Fruit fly (Drosophila melanogaster): ENCODE data around the gene chm.
A peak's percentile ranks its signal among the peaks of the same experiment; 100 is the strongest.

Gene chm

dm6 chr2L:7376157-7376556, 36.1 kb upstream of the chm start (continued):
- no peak for TF ChIP-seq jigr1 (GFP tag; IDR thresholded peaks at IDR 0.05)
- no peak for TF ChIP-seq CG3847 (GFP tag; IDR thresholded peaks at IDR 0.05)
- peak; percentile 47; the same call in 1 of the 2 replicates for TF ChIP-seq ttk (GFP tag; IDR thresholded peaks at IDR 0.05)
- TF ChIP-seq h (optimal IDR thresholded peaks at IDR 0.05) = no peak
- peak; percentile 15 for TF ChIP-seq CG8944 (GFP tag; optimal IDR thresholded peaks at IDR 0.05)
- TF ChIP-seq row (GFP tag; IDR thresholded peaks at IDR 0.05) = peak; percentile 63
- TF ChIP-seq pzg (GFP tag; optimal IDR thresholded peaks at IDR 0.05) = no peak
- TF ChIP-seq ems (GFP tag; optimal IDR thresholded peaks at IDR 0.05) = no peak
- no peak for TF ChIP-seq CG13424 (tag; optimal IDR thresholded peaks at IDR 0.05)
- no peak for TF ChIP-seq CG13624 (GFP tag; optimal IDR thresholded peaks at IDR 0.05)
- TF ChIP-seq vvl (GFP tag; IDR thresholded peaks at IDR 0.05) = peak; percentile 82
- TF ChIP-seq en (GFP tag; optimal IDR thresholded peaks at IDR 0.05) = peak; percentile 24
- TF ChIP-seq pan (optimal IDR thresholded peaks at IDR 0.05) = no peak
- peak in 1 of 2 experiments; percentile 75 for TF ChIP-seq pan (GFP tag; optimal IDR thresholded peaks at IDR 0.05 in 1 of 2, IDR thresholded peaks at IDR 0.05 in 1 of 2)
- no peak for TF ChIP-seq CG14965 (GFP tag; optimal IDR thresholded peaks at IDR 0.05; ENCODE audit: borderline replicate concordance)
- TF ChIP-seq HLH4C (GFP tag; IDR thresholded peaks at IDR 0.05; ENCODE audit: partially characterized antibody) = no peak
- peak; percentile 4 for TF ChIP-seq bab2 (GFP tag; optimal IDR thresholded peaks at IDR 0.05)
- no peak for TF ChIP-seq Fer1 (GFP tag; optimal IDR thresholded peaks at IDR 0.05)
- TF ChIP-seq CG7556 (GFP tag; optimal IDR thresholded peaks at IDR 0.05) = no peak
- no peak for TF ChIP-seq CG43689 (GFP tag; IDR thresholded peaks at IDR 0.05)
- TF ChIP-seq fru (optimal IDR thresholded peaks at IDR 0.05) = no peak
- TF ChIP-seq yki (optimal IDR thresholded peaks at IDR 0.05) = no peak
- TF ChIP-seq E2f2 (GFP tag; IDR thresholded peaks at IDR 0.05) = peak; percentile 28; the same call in 1 of the 2 replicates
- no peak for TF ChIP-seq CG18476 (GFP tag; optimal IDR thresholded peaks at IDR 0.05)
- no peak for TF ChIP-seq fd64A (GFP tag; optimal IDR thresholded peaks at IDR 0.05)
- peak; percentile 35 for TF ChIP-seq slbo (GFP tag; IDR thresholded peaks at IDR 0.05)
- no peak for TF ChIP-seq CG9797 (GFP tag; optimal IDR thresholded peaks at IDR 0.05)
- no peak for TF ChIP-seq Fer2 (tag; optimal IDR thresholded peaks at IDR 0.05)
- TF ChIP-seq unpg (GFP tag; optimal IDR thresholded peaks at IDR 0.05) = no peak
- no peak for TF ChIP-seq gfzf (GFP tag; optimal IDR thresholded peaks at IDR 0.05)
- no peak for TF ChIP-seq TFAM (GFP tag; optimal IDR thresholded peaks at IDR 0.05)
- TF ChIP-seq sqz (GFP tag; optimal IDR thresholded peaks at IDR 0.05) = no peak
- no peak for TF ChIP-seq lov (optimal IDR thresholded peaks at IDR 0.05)
- TF ChIP-seq lov (GFP tag; IDR thresholded peaks at IDR 0.05) = 0 out of 3 replicates have a peak, but pooled peaks have one; percentile 58
- TF ChIP-seq sens-2 (GFP tag; IDR thresholded peaks at IDR 0.05) = peak; percentile 19; the same call in 1 of the 2 replicates
- TF ChIP-seq nerfin-2 (GFP tag; IDR thresholded peaks at IDR 0.05; ENCODE audit: partially characterized antibody) = no peak
- TF ChIP-seq CG4707 (GFP tag; optimal IDR thresholded peaks at IDR 0.05) = no peak
- TF ChIP-seq stc (GFP tag; IDR thresholded peaks at IDR 0.05) = peak; percentile 45; the same call in 1 of the 2 replicates
- no peak for TF ChIP-seq kah (GFP tag; optimal IDR thresholded peaks at IDR 0.05)
- TF ChIP-seq Med (GFP tag) = no peak
- no peak for TF ChIP-seq CG10979 (tag; optimal IDR thresholded peaks at IDR 0.05)
- peak; percentile 45; the same call in 1 of the 2 replicates for TF ChIP-seq esg (GFP tag; conservative IDR thresholded peaks at IDR 0.05)
- no peak for TF ChIP-seq Dip2 (GFP tag; IDR thresholded peaks at IDR 0.05)
- TF ChIP-seq CG31441 (GFP tag; IDR thresholded peaks at IDR 0.05) = peak; percentile 48
- peak; percentile 40 for TF ChIP-seq run (tag; optimal IDR thresholded peaks at IDR 0.05)
- peak; percentile 3 for TF ChIP-seq fd96Cb (tag; optimal IDR thresholded peaks at IDR 0.05)
- peak; percentile 70 for TF ChIP-seq dmrt99B (tag; optimal IDR thresholded peaks at IDR 0.05)
- peak; percentile 43; the same call in 1 of the 2 replicates for TF ChIP-seq sob (GFP tag; IDR thresholded peaks at IDR 0.05)
- peak; percentile 8 for TF ChIP-seq CG17829 (tag; optimal IDR thresholded peaks at IDR 0.05)
- TF ChIP-seq Mad (GFP tag; optimal IDR thresholded peaks at IDR 0.05) = no peak
- TF ChIP-seq dmrt11E (tag; optimal IDR thresholded peaks at IDR 0.05) = no peak
- TF ChIP-seq Hr3 (GFP tag; optimal IDR thresholded peaks at IDR 0.05) = no peak
- no peak for TF ChIP-seq CG18764 (GFP tag; optimal IDR thresholded peaks at IDR 0.05)

Data from whole organism, embryonic.